Worm (Caenorhabditis elegans): ENCODE results near the gene H03E18.2.

- peak; percentile 20 for TF ChIP-seq tbp1 (GFP tag; optimal IDR thresholded peaks at IDR 0.05)
- no peak for TF ChIP-seq tlf-1 (GFP tag; optimal IDR thresholded peaks at IDR 0.05)
- TF ChIP-seq snpc-4 (GFP tag; optimal IDR thresholded peaks at IDR 0.05), result no peak
- no peak for TF ChIP-seq snpc-4 (tag; optimal IDR thresholded peaks at IDR 0.05)
- no peak for TF ChIP-seq Y56A3A.18 (GFP tag; IDR thresholded peaks at IDR 0.05)
- TF ChIP-seq hlh-26 (GFP tag; conservative IDR thresholded peaks at IDR 0.05), result no peak
- TF ChIP-seq K12H6.12 (tag; optimal IDR thresholded peaks at IDR 0.05), result no peak
- TF ChIP-seq ztf-6 (GFP tag; IDR thresholded peaks at IDR 0.05), result no peak
Measured at ce11 chrX:8567166-8567565, 46.9 kb upstream of the H03E18.2 start.
